Fruit fly (Drosophila melanogaster) whole organism, embryonic: Measurements from ENCODE around the gene ppk24.

ENCODE experiments used
- CG10366 ChIP-seq: fragments of 200-800 bp; sonication (Bioruptor generic); IDR thresholded peaks from 2 replicates; pipeline ENCODE4 v1.3.6; 2022; ENCODE audit warnings: missing biosample characterization, missing genetic modification characterization
- CG14014 ChIP-seq: fragments of 200-800 bp; sonication (Bioruptor generic); IDR thresholded peaks from 2 replicates; pipeline ENCODE4 v1.3.6; 2022; ENCODE audit warnings: missing biosample characterization, missing genetic modification characterization
- CG15011 ChIP-seq: fragments of 200-800 bp; sonication (Bioruptor generic); optimal IDR thresholded peaks from 3 replicates; lab custom pipeline; 2018; ENCODE audit warnings: missing biosample characterization, mild to moderate bottlenecking, missing genetic modification characterization
- CG15514 ChIP-seq: fragments of 200-800 bp; sonication (Bioruptor generic); optimal IDR thresholded peaks from 3 replicates; lab custom pipeline; 2017; ENCODE audit warnings: missing biosample characterization, missing genetic modification characterization, mild to moderate bottlenecking, moderate library complexity, missing genetic modification reagents
- CG16863 ChIP-seq: fragments of 200-800 bp; sonication (Bioruptor generic); optimal IDR thresholded peaks from 3 replicates; lab custom pipeline; 2016; ENCODE audit warnings: missing biosample characterization, missing genetic modification characterization
- CG1832 ChIP-seq: fragments of 200-800 bp; sonication (Bioruptor generic); optimal IDR thresholded peaks from 2 replicates; lab custom pipeline; 2017; ENCODE audit warnings: missing biosample characterization, mild to moderate bottlenecking, missing genetic modification characterization, inconsistent platforms
- CG18476 ChIP-seq: fragments of 200-800 bp; sonication (Bioruptor generic); optimal IDR thresholded peaks from 2 replicates; lab custom pipeline; 2016; ENCODE audit warnings: missing biosample characterization, mild to moderate bottlenecking, missing genetic modification characterization
- CG18599 ChIP-seq: fragments of 200-800 bp; sonication (Bioruptor generic); optimal IDR thresholded peaks from 3 replicates; lab custom pipeline; 2017; ENCODE audit warnings: missing biosample characterization, missing genetic modification characterization, mild to moderate bottlenecking, moderate library complexity, missing genetic modification reagents
- CG2116 ChIP-seq: fragments of 200-800 bp; sonication (Bioruptor generic); optimal IDR thresholded peaks from 3 replicates; lab custom pipeline; 2018; ENCODE audit warnings: missing biosample characterization, mild to moderate bottlenecking, missing genetic modification characterization
- CG30403 ChIP-seq: fragments of 200-800 bp; sonication (Bioruptor generic); optimal IDR thresholded peaks from 3 replicates; lab custom pipeline; 2016; ENCODE audit warnings: missing biosample characterization, missing genetic modification characterization
- CG42726 ChIP-seq: fragments of 200-800 bp; sonication (Bioruptor generic); IDR thresholded peaks from 2 replicates; pipeline ENCODE4 v1.3.6; 2022; ENCODE audit warnings: missing biosample characterization, missing genetic modification characterization; ENCODE audit not compliant: partially characterized antibody
- CG6272 ChIP-seq: fragments of 200-800 bp; sonication (Bioruptor generic); IDR thresholded peaks from 2 replicates; pipeline ENCODE4 v1.3.6; 2022; ENCODE audit warnings: missing biosample characterization, missing genetic modification characterization
- CG7357 ChIP-seq: fragments of 200-800 bp; sonication (Bioruptor generic); IDR thresholded peaks from 3 replicates; pipeline ENCODE4 v1.3.6; 2022; ENCODE audit warnings: missing biosample characterization, missing genetic modification characterization
- CG7839 ChIP-seq: fragments of 200-800 bp; sonication (Bioruptor generic); optimal IDR thresholded peaks from 3 replicates; lab custom pipeline; 2018; ENCODE audit warnings: missing biosample characterization, mild to moderate bottlenecking, missing genetic modification characterization, moderate library complexity
- CG7987 ChIP-seq: fragments of 200-800 bp; sonication (Bioruptor generic); optimal IDR thresholded peaks from 2 replicates; lab custom pipeline; 2018; ENCODE audit warnings: missing biosample characterization, mild to moderate bottlenecking, missing genetic modification characterization, moderate library complexity
- CG8281 ChIP-seq: fragments of 200-800 bp; sonication (Bioruptor generic); optimal IDR thresholded peaks from 2 replicates; lab custom pipeline; 2018; ENCODE audit warnings: missing biosample characterization, mild to moderate bottlenecking, missing genetic modification characterization, moderate library complexity
- CG8290 ChIP-seq, 3 experiments: fragments of 200-800 bp; sonication (Bioruptor generic); optimal IDR thresholded peaks; 2 replicates each; lab custom pipeline; 2016 to 2019; ENCODE audit warnings: missing biosample characterization in 3 of 3, missing genetic modification characterization in 3 of 3, mild to moderate bottlenecking in 2 of 3, moderate library complexity in 1 of 3
- CG8944 ChIP-seq: fragments of 200-800 bp; sonication (Bioruptor generic); optimal IDR thresholded peaks from 3 replicates; lab custom pipeline; 2016; ENCODE audit warnings: missing biosample characterization, missing genetic modification characterization
- CG9437 ChIP-seq: fragments of 200-800 bp; sonication (Bioruptor generic); optimal IDR thresholded peaks from 2 replicates; lab custom pipeline; 2018; ENCODE audit warnings: missing biosample characterization, mild to moderate bottlenecking, missing genetic modification characterization
- CrebB ChIP-seq: fragments of 200-800 bp; sonication (Bioruptor generic); optimal IDR thresholded peaks from 3 replicates; lab custom pipeline; 2018; ENCODE audit warnings: missing biosample characterization, mild to moderate bottlenecking, missing genetic modification characterization
- E2f2 ChIP-seq: fragments of 200-800 bp; sonication (Bioruptor generic); IDR thresholded peaks from 2 replicates; pipeline ENCODE4 v1.3.6; 2022; ENCODE audit warnings: missing biosample characterization, missing genetic modification characterization
- Fer1 ChIP-seq: fragments of 200-800 bp; sonication (Bioruptor generic); optimal IDR thresholded peaks from 2 replicates; lab custom pipeline; 2017; ENCODE audit warnings: missing biosample characterization, mild to moderate bottlenecking, missing genetic modification characterization
- HmgD ChIP-seq: fragments of 200-800 bp; sonication (Bioruptor generic); optimal IDR thresholded peaks from 3 replicates; lab custom pipeline; 2016; ENCODE audit warnings: missing biosample characterization, missing genetic modification characterization
- Hmr ChIP-seq: fragments of 200-800 bp; sonication (Bioruptor generic); optimal IDR thresholded peaks from 3 replicates; lab custom pipeline; 2017; ENCODE audit warnings: mild to moderate bottlenecking, missing biosample characterization, missing genetic modification reagents, missing genetic modification characterization
- Hr39 ChIP-seq: fragments of >200 bp; optimal IDR thresholded peaks from 2 replicates; lab custom pipeline; 2017
- Hsf ChIP-seq: fragments of 200-800 bp; sonication (Bioruptor generic); optimal IDR thresholded peaks from 3 replicates; lab custom pipeline; 2016; ENCODE audit warnings: missing biosample characterization, missing genetic modification characterization
- Lpt ChIP-seq: fragments of >200 bp; optimal IDR thresholded peaks from 2 replicates; lab custom pipeline; 2018; ENCODE audit warnings: missing biosample characterization, missing genetic modification characterization
- Med ChIP-seq: fragments of 200-800 bp; sonication (Bioruptor generic); peaks from one replicate; lab custom pipeline; 2016; ENCODE audit warnings: missing biosample characterization, missing genetic modification characterization, mild to moderate bottlenecking, inconsistent platforms, moderate library complexity
- Mes4 ChIP-seq: fragments of 200-800 bp; sonication (Bioruptor generic); optimal IDR thresholded peaks from 2 replicates; lab custom pipeline; 2016; ENCODE audit warnings: missing biosample characterization, missing genetic modification characterization
- Rfx ChIP-seq: fragments of 200-800 bp; sonication (Bioruptor generic); IDR thresholded peaks from 2 replicates; pipeline ENCODE4 v1.3.6; 2022; ENCODE audit warnings: missing biosample characterization, missing genetic modification characterization
- ash1 ChIP-seq: fragments of 200-800 bp; sonication (Bioruptor generic); optimal IDR thresholded peaks from 2 replicates; lab custom pipeline; 2018; ENCODE audit warnings: missing biosample characterization, mild to moderate bottlenecking, missing genetic modification characterization
- bab2 ChIP-seq: fragments of 200-800 bp; sonication (Bioruptor generic); optimal IDR thresholded peaks from 2 replicates; lab custom pipeline; 2016; ENCODE audit warnings: missing biosample characterization, missing genetic modification characterization
- ci ChIP-seq: fragments of 200-800 bp; sonication (Bioruptor generic); IDR thresholded peaks from 3 replicates; pipeline ENCODE4 v1.3.6; 2022; ENCODE audit warnings: missing biosample characterization, missing genetic modification characterization
- croc ChIP-seq: fragments of 200-800 bp; sonication (Bioruptor generic); conservative IDR thresholded peaks from 3 replicates; pipeline ENCODE4 v1.3.6; 2022; ENCODE audit warnings: missing biosample characterization, missing genetic modification characterization
- cwo ChIP-seq: fragments of 200-800 bp; sonication (Bioruptor generic); optimal IDR thresholded peaks from 3 replicates; lab custom pipeline; 2017; ENCODE audit warnings: missing biosample characterization, missing genetic modification characterization, mild to moderate bottlenecking, moderate library complexity, missing genetic modification reagents
- dmrt99B ChIP-seq: fragments of 200-800 bp; sonication (Bioruptor generic); optimal IDR thresholded peaks from 2 replicates; lab custom pipeline; 2018; ENCODE audit warnings: missing biosample characterization, mild to moderate bottlenecking, missing genetic modification characterization, moderate library complexity
- emc ChIP-seq: fragments of 200-800 bp; sonication (Bioruptor generic); optimal IDR thresholded peaks from 2 replicates; lab custom pipeline; 2016; ENCODE audit warnings: missing biosample characterization, missing genetic modification characterization
- esg ChIP-seq: fragments of 200-800 bp; sonication (Bioruptor generic); conservative IDR thresholded peaks from 2 replicates; pipeline ENCODE4 v1.3.6; 2022; ENCODE audit warnings: missing biosample characterization, missing genetic modification characterization
- fd96Cb ChIP-seq: fragments of 200-800 bp; sonication (Bioruptor generic); optimal IDR thresholded peaks from 2 replicates; lab custom pipeline; 2018; ENCODE audit warnings: missing biosample characterization, mild to moderate bottlenecking, missing genetic modification characterization, moderate library complexity
- ftz-f1 ChIP-seq: fragments of 200-800 bp; sonication (Bioruptor generic); optimal IDR thresholded peaks from 2 replicates; lab custom pipeline; 2016; ENCODE audit warnings: missing biosample characterization, missing genetic modification characterization
- hkb ChIP-seq, 2 experiments: fragments of 200-800 bp in 1 of 2; fragments of >200 bp in 1 of 2; sonication (Bioruptor generic) in 1 of 2; IDR thresholded peaks in 1 of 2; optimal IDR thresholded peaks in 1 of 2; 2 replicates each; pipeline versions ENCODE4 v1.3.6 to Lab custom; 2017 to 2022; ENCODE audit warnings: missing biosample characterization in 1 of 2, missing genetic modification characterization in 1 of 2
- jumu ChIP-seq: fragments of 200-800 bp; sonication (Bioruptor generic); optimal IDR thresholded peaks from 3 replicates; lab custom pipeline; 2016; ENCODE audit warnings: missing biosample characterization, missing genetic modification characterization
- mirr ChIP-seq: fragments of 200-800 bp; sonication (Bioruptor generic); optimal IDR thresholded peaks from 3 replicates; lab custom pipeline; 2018; ENCODE audit warnings: missing biosample characterization, mild to moderate bottlenecking, missing genetic modification characterization
- pan ChIP-seq, 4 experiments: fragments of >200 bp in 3 of 4; fragments of 200-800 bp in 1 of 4; sonication (Bioruptor generic) in 1 of 4; optimal IDR thresholded peaks in 3 of 4; IDR thresholded peaks in 1 of 4; 2 replicates each; pipeline versions ENCODE4 v1.3.6 to Lab custom; 2017 to 2022; ENCODE audit warnings: missing biosample characterization in 2 of 4, missing genetic modification characterization in 2 of 4, mixed read lengths in 1 of 4
- row ChIP-seq: fragments of 200-800 bp; sonication (Bioruptor generic); IDR thresholded peaks from 3 replicates; pipeline ENCODE4 v1.3.6; 2022; ENCODE audit warnings: missing biosample characterization, missing genetic modification characterization
- sens ChIP-seq: fragments of 200-800 bp; sonication (Bioruptor generic); peaks from one replicate; lab custom pipeline; 2016; ENCODE audit warnings: missing biosample characterization, missing genetic modification characterization
- stwl ChIP-seq: fragments of 200-800 bp; sonication (Bioruptor generic); optimal IDR thresholded peaks from 3 replicates; lab custom pipeline; 2018; ENCODE audit warnings: missing biosample characterization, mild to moderate bottlenecking, missing genetic modification characterization, moderate library complexity
- wdn ChIP-seq: fragments of 200-800 bp; sonication (Bioruptor generic); IDR thresholded peaks from 2 replicates; pipeline ENCODE4 v1.3.6; 2022; ENCODE audit warnings: missing biosample characterization, missing genetic modification characterization

Gene ppk24

dm6 chr3R:31263934-31264333 is 1.6 kb upstream of the ppk24 start (continued):
- TF ChIP-seq emc (GFP tag; lab: Kevin White, UChicago): no peak
- peak; percentile 39; the same call in 1 of the 2 replicates for TF ChIP-seq Rfx
- TF ChIP-seq Med: peak; percentile 84
- TF ChIP-seq CG15514: peak; percentile 63
- TF ChIP-seq Lpt: no peak
- no peak for TF ChIP-seq jumu
- peak; percentile 2 for TF ChIP-seq CG8281 (tag; lab: Kevin White, UChicago)
- TF ChIP-seq CG6272 (GFP tag; lab: Robert Waterston, UW): no peak
- TF ChIP-seq stwl (tag; lab: Kevin White, UChicago): peak; percentile 85
- no peak for TF ChIP-seq CG7357 (GFP tag; lab: Robert Waterston, UW)
- no peak for TF ChIP-seq CG15011 (GFP tag; lab: Kevin White, UChicago)
- no peak for TF ChIP-seq Hr39 (lab: Kevin White, UChicago)
- TF ChIP-seq CG16863 (GFP tag; lab: Kevin White, UChicago): no peak
- peak; percentile 75 for TF ChIP-seq ftz-f1 (GFP tag; lab: Kevin White, UChicago)
- no peak for TF ChIP-seq CG10366 (GFP tag; lab: Robert Waterston, UW)
- peak; percentile 58 for TF ChIP-seq sens (GFP tag; lab: Kevin White, UChicago)
- TF ChIP-seq CG7987: peak; percentile 30
- TF ChIP-seq, all 482 proteins: peak for 23

- TF ChIP-seq CG8290 (GFP tag; optimal IDR thresholded peaks at IDR 0.05; lab: Kevin White, UChicago) (peak; percentile 83), CG8290 (tag; optimal IDR thresholded peaks at IDR 0.05; lab: Kevin White, UChicago) (peak in 1 of 2 experiments; percentile 72), croc (GFP tag; lab: Robert Waterston, UW) (no peak), E2f2 (peak; percentile 7; the same call in 1 of the 2 replicates), CG18599 (GFP tag; lab: Kevin White, UChicago) (peak; percentile 12), pan (optimal IDR thresholded peaks at IDR 0.05; lab: Kevin White, UChicago) (no peak), pan (GFP tag; optimal IDR thresholded peaks at IDR 0.05 in 1 of 2, IDR thresholded peaks at IDR 0.05 in 1 of 2) (peak in 1 of 2 experiments; percentile 8), CrebB (tag; lab: Kevin White, UChicago) (no peak), hkb (optimal IDR thresholded peaks at IDR 0.05; lab: Kevin White, UChicago) (no peak), hkb (GFP tag; IDR thresholded peaks at IDR 0.05; lab: Robert Waterston, UW) (0 out of 2 replicates have a peak, but pooled peaks have one; percentile 20), Med (peak; percentile 66), Fer1 (peak; percentile 1), cwo (GFP tag; lab: Kevin White, UChicago) (no peak), ash1 (GFP tag; lab: Kevin White, UChicago) (no peak), CG18476 (GFP tag; lab: Kevin White, UChicago) (no peak), wdn (GFP tag; lab: Robert Waterston, UW) (no peak), bab2 (GFP tag; lab: Kevin White, UChicago) (peak; percentile 14), CG7839 (peak; percentile 6), CG30403 (no peak), Mes4 (GFP tag; lab: Kevin White, UChicago) (no peak), mirr (no peak), CG14014 (no peak), CG1832 (GFP tag; lab: Kevin White, UChicago) (no peak), dmrt99B (tag; lab: Kevin White, UChicago) (peak; percentile 21), CG42726 (GFP tag; lab: Robert Waterston, UW) (no peak), Hsf (GFP tag; lab: Kevin White, UChicago) (no peak), CG8944 (GFP tag; lab: Kevin White, UChicago) (no peak), CG7357 (GFP tag; lab: Robert Waterston, UW) (0 out of 3 replicates have a peak, but pooled peaks have one; percentile 13), esg (0 out of 2 replicates have a peak, but pooled peaks have one; percentile 10), CG2116 (no peak), Hr39 (lab: Kevin White, UChicago) (no peak), Hmr (GFP tag; lab: Kevin White, UChicago) (peak; percentile 28), CG9437 (GFP tag; lab: Kevin White, UChicago) (no peak), ci (GFP tag; lab: Robert Waterston, UW) (no peak), row (GFP tag; lab: Robert Waterston, UW) (no peak), fd96Cb (no peak), HmgD (GFP tag; lab: Kevin White, UChicago) (no peak)
Measured at dm6 chr3R:31270783-31271427, 5.4 kb downstream of the ppk24 start.
